Worm (Caenorhabditis elegans): ENCODE results near the gene T04B8.5.

DNA sequence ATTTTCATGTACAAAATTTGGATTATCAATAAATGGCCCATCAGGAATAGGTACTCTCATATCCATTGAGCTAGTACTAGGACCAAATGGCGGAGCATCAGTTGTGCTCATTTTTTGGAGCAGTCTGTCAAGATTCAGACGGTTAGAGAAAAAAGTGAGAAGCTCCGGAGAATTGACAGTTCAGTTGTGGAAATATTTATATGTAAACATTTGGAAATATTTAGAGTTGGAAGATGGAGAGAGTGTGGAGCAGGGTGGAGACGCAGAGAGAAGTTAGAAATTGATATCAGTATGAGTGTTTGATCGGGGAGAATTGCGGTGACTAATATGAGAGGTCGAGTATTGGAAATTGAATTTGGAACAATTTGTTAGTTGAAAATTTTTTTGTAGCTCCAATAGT is 3.2 kb downstream of the T04B8.5 start:
- TF ChIP-seq hlh-15 (tag; optimal IDR thresholded peaks at IDR 0.05) (no peak), ceh-2 (tag; optimal IDR thresholded peaks at IDR 0.05) (no peak), Y22D7AL.16 (tag; optimal IDR thresholded peaks at IDR 0.05) (no peak), lin-11 (tag; optimal IDR thresholded peaks at IDR 0.05) (no peak), fkh-10 (GFP tag; optimal IDR thresholded peaks at IDR 0.05) (no peak), pha-2 (tag; optimal IDR thresholded peaks at IDR 0.05) (no peak), fax-1 (tag; optimal IDR thresholded peaks at IDR 0.05) (no peak), K02D7.2 (tag; optimal IDR thresholded peaks at IDR 0.05) (no peak), nhr-232 (tag; optimal IDR thresholded peaks at IDR 0.05) (no peak), ceh-6 (GFP tag; optimal IDR thresholded peaks at IDR 0.05) (no peak)
